Fruit fly (Drosophila melanogaster) whole organism, prepupa: Measurements from ENCODE around the gene mtm.

Experiments
- Blimp-1 ChIP-seq: fragments of 200-800 bp; sonication (Bioruptor generic); optimal IDR thresholded peaks from 3 replicates; lab custom pipeline; 2017; ENCODE audit warnings: missing biosample characterization, missing genetic modification characterization, mild to moderate bottlenecking, moderate library complexity, missing genetic modification reagents
- CG10631 ChIP-seq: fragments of 200-800 bp; sonication (Bioruptor generic); optimal IDR thresholded peaks from 2 replicates; lab custom pipeline; 2016; ENCODE audit warnings: missing biosample characterization, missing genetic modification characterization
- CG11294 ChIP-seq: fragments of 200-800 bp; sonication (Bioruptor generic); IDR thresholded peaks from 2 replicates; pipeline ENCODE4 v1.3.6; 2022; ENCODE audit warnings: missing biosample characterization, missing genetic modification characterization
- CG11902 ChIP-seq: fragments of 200-800 bp; sonication (Bioruptor generic); optimal IDR thresholded peaks from 3 replicates; lab custom pipeline; 2016; ENCODE audit warnings: missing biosample characterization, missing genetic modification characterization
- CG8632 ChIP-seq: fragments of 200-800 bp; sonication (Bioruptor generic); optimal IDR thresholded peaks from 3 replicates; lab custom pipeline; 2016; ENCODE audit warnings: missing biosample characterization, missing genetic modification characterization
- Eip93F ChIP-seq: fragments of 200-800 bp; sonication (Bioruptor generic); optimal IDR thresholded peaks from 2 replicates; lab custom pipeline; 2016; ENCODE audit warnings: missing biosample characterization, mild to moderate bottlenecking, missing genetic modification characterization
- Hr39 ChIP-seq: fragments of 200-800 bp; sonication (Bioruptor generic); optimal IDR thresholded peaks from 2 replicates; lab custom pipeline; 2016; ENCODE audit warnings: missing biosample characterization, missing genetic modification characterization
- Lpt ChIP-seq: fragments of 200-800 bp; sonication (Bioruptor generic); optimal IDR thresholded peaks from 3 replicates; lab custom pipeline; 2016; ENCODE audit warnings: missing biosample characterization, missing genetic modification characterization
- Met ChIP-seq: fragments of 200-800 bp; sonication (Bioruptor generic); optimal IDR thresholded peaks from 3 replicates; lab custom pipeline; 2016; ENCODE audit warnings: missing biosample characterization, missing genetic modification characterization
- OdsH ChIP-seq: fragments of 200-800 bp; sonication (Bioruptor generic); optimal IDR thresholded peaks from 3 replicates; lab custom pipeline; 2016; ENCODE audit warnings: missing biosample characterization, missing genetic modification characterization
- fd85E ChIP-seq: fragments of 200-800 bp; sonication (Bioruptor generic); optimal IDR thresholded peaks from 3 replicates; lab custom pipeline; 2016; ENCODE audit warnings: missing biosample characterization, missing genetic modification characterization
- fkh ChIP-seq: fragments of 200-800 bp; sonication (Bioruptor generic); optimal IDR thresholded peaks from 3 replicates; lab custom pipeline; 2017; ENCODE audit warnings: missing biosample characterization, mild to moderate bottlenecking, missing genetic modification characterization, moderate library complexity
- net ChIP-seq: fragments of 200-800 bp; sonication (Bioruptor generic); optimal IDR thresholded peaks from 3 replicates; lab custom pipeline; 2016; ENCODE audit warnings: missing biosample characterization, missing genetic modification characterization
- ss ChIP-seq, 2 experiments: fragments of 200-800 bp; sonication (Bioruptor generic); optimal IDR thresholded peaks; 2 replicates in 1 of 2; 3 replicates in 1 of 2; lab custom pipeline; 2017 to 2018; ENCODE audit warnings: mild to moderate bottlenecking in 2 of 2, missing biosample characterization in 2 of 2, missing genetic modification characterization in 2 of 2, moderate library complexity in 1 of 2

dm6 chr2L:6084694-6085093, 47.9 kb upstream of the mtm start:
- TF ChIP-seq CG11902 (GFP tag; lab: Kevin White, UChicago) (no peak), OdsH (GFP tag; lab: Kevin White, UChicago) (no peak), ss (GFP tag; optimal IDR thresholded peaks at IDR 0.05; lab: Kevin White, UChicago) (no peak), Hr39 (no peak), Blimp-1 (GFP tag; lab: Kevin White, UChicago) (no peak), Lpt (GFP tag; lab: Kevin White, UChicago) (no peak), CG8632 (GFP tag; lab: Kevin White, UChicago) (no peak), net (GFP tag; lab: Kevin White, UChicago) (no peak), CG11294 (GFP tag; lab: Robert Waterston, UW) (no peak), CG10631 (no peak), Eip93F (GFP tag; lab: Kevin White, UChicago) (no peak), fkh (GFP tag; lab: Kevin White, UChicago) (no peak), Met (GFP tag; lab: Kevin White, UChicago) (no peak), fd85E (no peak)
